Worm (Caenorhabditis elegans) whole organism, L2 larva: ENCODE results near the gene brp-1.

Experiments
- R02D3.7 ChIP-seq: fragments of 150-350 bp; optimal IDR thresholded peaks from 2 replicates; lab custom pipeline; 2014; ENCODE audit warnings: missing biosample characterization, missing genetic modification characterization
- ceh-82 ChIP-seq: fragments of 150-350 bp; optimal IDR thresholded peaks from 2 replicates; lab custom pipeline; 2014; ENCODE audit warnings: missing biosample characterization, missing genetic modification characterization
- dmd-4 ChIP-seq: sonication (generic microtip); optimal IDR thresholded peaks from 2 replicates; lab custom pipeline; 2017; ENCODE audit warnings: missing biosample characterization, missing genetic modification characterization
- elt-1 ChIP-seq: fragments of 150-350 bp; optimal IDR thresholded peaks from 2 replicates; lab custom pipeline; 2014; ENCODE audit warnings: missing biosample characterization, missing genetic modification characterization
- lsy-2 ChIP-seq, 2 experiments: fragments of 150-350 bp in 1 of 2; sonication (generic microtip) in 1 of 2; optimal IDR thresholded peaks; 2 replicates each; lab custom pipeline; 2014 to 2017; ENCODE audit warnings: missing biosample characterization in 2 of 2, missing genetic modification characterization in 2 of 2
- nhr-25 ChIP-seq: fragments of 150-350 bp; sonication (generic microtip); optimal IDR thresholded peaks from 3 replicates; lab custom pipeline; 2014; ENCODE audit warnings: missing biosample characterization, missing genetic modification characterization
- snpc-4 ChIP-seq: fragments of 150-350 bp; optimal IDR thresholded peaks from 2 replicates; lab custom pipeline; 2014; ENCODE audit warnings: missing biosample characterization, missing genetic modification characterization
- unc-55 ChIP-seq: fragments of 150-350 bp; sonication (generic microtip); optimal IDR thresholded peaks from 3 replicates; lab custom pipeline; 2014; ENCODE audit warnings: missing biosample characterization, missing genetic modification reagents, missing genetic modification characterization

- TF ChIP-seq R02D3.7 (tag; lab: Kevin White, UChicago), result no peak
- TF ChIP-seq snpc-4 (tag; lab: Kevin White, UChicago), result no peak
- no peak for TF ChIP-seq ceh-82
- TF ChIP-seq lsy-2 (tag; optimal IDR thresholded peaks at IDR 0.05; lab: Kevin White, UChicago), result no peak
- TF ChIP-seq dmd-4, result no peak
- no peak for TF ChIP-seq nhr-25 (tag; lab: Kevin White, UChicago)
- TF ChIP-seq elt-1 (tag; lab: Kevin White, UChicago), result no peak
- TF ChIP-seq unc-55, result no peak
These were observed 44.1 kb downstream of the brp-1 start for ce11 chrIII:12064494-12064893.
